Fruit fly (Drosophila melanogaster): Measurements from ENCODE around the gene CG9547.
A peak's percentile ranks its signal among the peaks of the same experiment; 100 is the strongest.

CG9547 gene

dm6 chr2L:6498448-6498847 lies 4.1 kb upstream of the CG9547 start, which contains the start of gene CG31637 (continued):
- TF ChIP-seq br (optimal IDR thresholded peaks at IDR 0.05) (no peak), bigmax (GFP tag; optimal IDR thresholded peaks at IDR 0.05) (no peak), Deaf1 (tag; optimal IDR thresholded peaks at IDR 0.05) (peak; percentile 58), ftz-f1 (GFP tag; optimal IDR thresholded peaks at IDR 0.05) (peak; percentile 9), Hmr (GFP tag; optimal IDR thresholded peaks at IDR 0.05) (peak; percentile 61), CG9876 (GFP tag; optimal IDR thresholded peaks at IDR 0.05) (no peak), Atf6 (GFP tag; IDR thresholded peaks at IDR 0.05) (no peak), gro (GFP tag; optimal IDR thresholded peaks at IDR 0.05) (peak; percentile 63), Kr (GFP tag; optimal IDR thresholded peaks at IDR 0.05) (no peak), Tbp (GFP tag; optimal IDR thresholded peaks at IDR 0.05) (no peak), CG13775 (GFP tag; optimal IDR thresholded peaks at IDR 0.05) (no peak), salm (tag; optimal IDR thresholded peaks at IDR 0.05) (peak; percentile 34), CG6791 (GFP tag; IDR thresholded peaks at IDR 0.05; ENCODE audit: partially characterized antibody) (peak; percentile 52; the same call in 1 of the 3 replicates), CG4730 (GFP tag; IDR thresholded peaks at IDR 0.05) (no peak), E2f1 (GFP tag; IDR thresholded peaks at IDR 0.05) (no peak), Rfx (GFP tag; IDR thresholded peaks at IDR 0.05) (peak; percentile 60), Pdp1 (GFP tag; optimal IDR thresholded peaks at IDR 0.05) (peak in 1 of 2 experiments; percentile 62), NK7.1 (GFP tag; optimal IDR thresholded peaks at IDR 0.05) (no peak), Bgb (GFP tag; IDR thresholded peaks at IDR 0.05; ENCODE audit: partially characterized antibody) (peak; percentile 32; the same call in 1 of the 2 replicates), NFAT (GFP tag; IDR thresholded peaks at IDR 0.05) (peak; percentile 27; the same call in 1 of the 2 replicates), Hey (tag; optimal IDR thresholded peaks at IDR 0.05) (no peak)

dm6 chr2L:6496753-6497152 lies 2.4 kb upstream of the CG9547 start, which contains the start of gene CG9550:
CG9550 (plus strand) TSS chr2L:6497053.
- TF ChIP-seq CG17829 (tag; optimal IDR thresholded peaks at IDR 0.05) (no peak), CG13287 (GFP tag; IDR thresholded peaks at IDR 0.05; ENCODE audit: partially characterized antibody) (no peak), crol (GFP tag; IDR thresholded peaks at IDR 0.05) (no peak), CG16779 (GFP tag; IDR thresholded peaks at IDR 0.05) (no peak), peb (GFP tag; IDR thresholded peaks at IDR 0.05) (no peak)

dm6 chr2L:6490783-6491249 lies 3.5 kb downstream of the CG9547 start, which contains the start of the genes Phf5a and CG31638:
Phf5a (minus strand) TSS chr2L:6490843.
CG31638 (plus strand) TSS chr2L:6491061.
- TF ChIP-seq mam (GFP tag; optimal IDR thresholded peaks at IDR 0.05) (peak; percentile 81), CG6854 (GFP tag; optimal IDR thresholded peaks at IDR 0.05) (peak; percentile 64), gt (GFP tag; IDR thresholded peaks at IDR 0.05) (peak; percentile 93), abd-A (tag; optimal IDR thresholded peaks at IDR 0.05) (no peak), Dip3 (GFP tag; optimal IDR thresholded peaks at IDR 0.05) (no peak), Dll (GFP tag; IDR thresholded peaks at IDR 0.05; ENCODE audit: partially characterized antibody) (0 out of 4 replicates have a peak, but pooled peaks have one; percentile 52), Dek (tag; optimal IDR thresholded peaks at IDR 0.05) (peak; percentile 96), pros (GFP tag; optimal IDR thresholded peaks at IDR 0.05) (no peak), TFAM (GFP tag; optimal IDR thresholded peaks at IDR 0.05) (peak; percentile 69), Dad (GFP tag; optimal IDR thresholded peaks at IDR 0.05) (no peak), croc (GFP tag; conservative IDR thresholded peaks at IDR 0.05) (peak; percentile 93), CG31388 (GFP tag; optimal IDR thresholded peaks at IDR 0.05) (peak; percentile 48), tgo (GFP tag; IDR thresholded peaks at IDR 0.05) (peak; percentile 71), CG2889 (GFP tag; IDR thresholded peaks at IDR 0.05) (peak; percentile 97), NfI (GFP tag; optimal IDR thresholded peaks at IDR 0.05) (peak; percentile 62), CG13424 (tag; optimal IDR thresholded peaks at IDR 0.05) (peak; percentile 98), kah (GFP tag; optimal IDR thresholded peaks at IDR 0.05) (peak; percentile 78), CG2712 (tag; optimal IDR thresholded peaks at IDR 0.05) (peak; percentile 98), Bteb2 (GFP tag; optimal IDR thresholded peaks at IDR 0.05) (no peak), CG14014 (GFP tag; IDR thresholded peaks at IDR 0.05) (peak; percentile 92), CkIIα-i1 (GFP tag; IDR thresholded peaks at IDR 0.05) (no peak), Optix (GFP tag; IDR thresholded peaks at IDR 0.05) (peak; percentile 89), sima (GFP tag; optimal IDR thresholded peaks at IDR 0.05) (no peak), schlank (tag; optimal IDR thresholded peaks at IDR 0.05) (peak; percentile 57)

Measured in whole organism, embryonic.